Fruit fly (Drosophila melanogaster) whole organism, prepupa: ENCODE results near the gene Lcp65Ag3.
A peak's percentile ranks its signal among the peaks of the same experiment; 100 is the strongest.
"Not testable (repeated sequence)": the region's sequence is repeated elsewhere in the genome, so short reads cannot be mapped to it uniquely, and the experiment has no call there.

Source experiments
- CG10631 ChIP-seq: fragments of 200-800 bp; sonication (Bioruptor generic); optimal IDR thresholded peaks from 2 replicates; lab custom pipeline; 2016; ENCODE audit warnings: missing biosample characterization, missing genetic modification characterization
- CG10669 ChIP-seq: fragments of 200-800 bp; sonication (Bioruptor generic); optimal IDR thresholded peaks from 3 replicates; lab custom pipeline; 2018; ENCODE audit warnings: missing biosample characterization, mild to moderate bottlenecking, missing genetic modification characterization, moderate library complexity
- CG1621 ChIP-seq: fragments of 200-800 bp; sonication (Bioruptor generic); optimal IDR thresholded peaks from 3 replicates; lab custom pipeline; 2018; ENCODE audit warnings: missing biosample characterization, mild to moderate bottlenecking, missing genetic modification characterization
- CG16779 ChIP-seq: fragments of 200-800 bp; sonication (Bioruptor generic); optimal IDR thresholded peaks from 3 replicates; lab custom pipeline; 2017; ENCODE audit warnings: missing biosample characterization, mild to moderate bottlenecking, missing genetic modification characterization
- CG31627 ChIP-seq: fragments of 200-800 bp; sonication (Bioruptor generic); optimal IDR thresholded peaks from 3 replicates; lab custom pipeline; 2016; ENCODE audit warnings: missing biosample characterization, missing genetic modification characterization
- CG32006 ChIP-seq: fragments of 200-800 bp; sonication (Bioruptor generic); optimal IDR thresholded peaks from 3 replicates; lab custom pipeline; 2017; ENCODE audit warnings: missing biosample characterization, mild to moderate bottlenecking, missing genetic modification characterization
- CG34406 ChIP-seq: fragments of 200-800 bp; sonication (Bioruptor generic); optimal IDR thresholded peaks from 3 replicates; lab custom pipeline; 2016; ENCODE audit warnings: missing biosample characterization, missing genetic modification characterization
- CG3919 ChIP-seq: fragments of 200-800 bp; sonication (Bioruptor generic); optimal IDR thresholded peaks from 3 replicates; lab custom pipeline; 2016; ENCODE audit warnings: missing biosample characterization, missing genetic modification characterization
- CG4318 ChIP-seq: fragments of 200-800 bp; sonication (Bioruptor generic); optimal IDR thresholded peaks from 3 replicates; lab custom pipeline; 2017; ENCODE audit warnings: missing biosample characterization, mild to moderate bottlenecking, missing genetic modification characterization
- CG6792 ChIP-seq: fragments of 200-800 bp; sonication (Bioruptor generic); optimal IDR thresholded peaks from 3 replicates; lab custom pipeline; 2016; ENCODE audit warnings: missing biosample characterization, missing genetic modification characterization
- CG6808 ChIP-seq: fragments of 200-800 bp; sonication (Bioruptor generic); optimal IDR thresholded peaks from 3 replicates; lab custom pipeline; 2017; ENCODE audit warnings: missing biosample characterization, missing genetic modification characterization, mild to moderate bottlenecking, moderate library complexity, missing genetic modification reagents
- CG6854 ChIP-seq: fragments of 200-800 bp; sonication (Bioruptor generic); optimal IDR thresholded peaks from 2 replicates; lab custom pipeline; 2017; ENCODE audit warnings: missing biosample characterization, mild to moderate bottlenecking, missing genetic modification characterization
- CG8319 ChIP-seq: fragments of 200-800 bp; sonication (Bioruptor generic); optimal IDR thresholded peaks from 3 replicates; lab custom pipeline; 2016; ENCODE audit warnings: missing biosample characterization, missing genetic modification characterization
- CG8632 ChIP-seq: fragments of 200-800 bp; sonication (Bioruptor generic); optimal IDR thresholded peaks from 3 replicates; lab custom pipeline; 2016; ENCODE audit warnings: missing biosample characterization, missing genetic modification characterization
- Eip75B ChIP-seq: fragments of 200-800 bp; sonication (Bioruptor generic); optimal IDR thresholded peaks from 3 replicates; lab custom pipeline; 2016; ENCODE audit warnings: missing biosample characterization, missing genetic modification characterization
- Eip78C ChIP-seq: fragments of 200-800 bp; sonication (Bioruptor generic); peaks from one replicate; lab custom pipeline; 2016; ENCODE audit warnings: missing biosample characterization, missing genetic modification characterization
- Eip93F ChIP-seq: fragments of 200-800 bp; sonication (Bioruptor generic); optimal IDR thresholded peaks from 2 replicates; lab custom pipeline; 2016; ENCODE audit warnings: missing biosample characterization, mild to moderate bottlenecking, missing genetic modification characterization
- Hr39 ChIP-seq: fragments of 200-800 bp; sonication (Bioruptor generic); optimal IDR thresholded peaks from 2 replicates; lab custom pipeline; 2016; ENCODE audit warnings: missing biosample characterization, missing genetic modification characterization
- Hr4 ChIP-seq: fragments of 200-800 bp; sonication (Bioruptor generic); optimal IDR thresholded peaks from 3 replicates; lab custom pipeline; 2016; ENCODE audit warnings: missing biosample characterization, missing genetic modification characterization
- Met ChIP-seq: fragments of 200-800 bp; sonication (Bioruptor generic); optimal IDR thresholded peaks from 3 replicates; lab custom pipeline; 2016; ENCODE audit warnings: missing biosample characterization, missing genetic modification characterization
- Sox102F ChIP-seq: fragments of 200-800 bp; sonication (Bioruptor generic); optimal IDR thresholded peaks from 2 replicates; lab custom pipeline; 2016; ENCODE audit warnings: missing biosample characterization, mild to moderate bottlenecking, missing genetic modification characterization
- Sox15 ChIP-seq: fragments of 200-800 bp; sonication (Bioruptor generic); optimal IDR thresholded peaks from 3 replicates; lab custom pipeline; 2016; ENCODE audit warnings: missing biosample characterization, missing genetic modification characterization
- achi ChIP-seq: fragments of 200-800 bp; sonication (Bioruptor generic); optimal IDR thresholded peaks from 3 replicates; lab custom pipeline; 2016; ENCODE audit warnings: missing biosample characterization, missing genetic modification characterization
- acj6 ChIP-seq: fragments of 200-800 bp; sonication (Bioruptor generic); optimal IDR thresholded peaks from 3 replicates; lab custom pipeline; 2016; ENCODE audit warnings: missing biosample characterization, missing genetic modification characterization
- dac ChIP-seq: fragments of 200-800 bp; sonication (Bioruptor generic); optimal IDR thresholded peaks from 2 replicates; lab custom pipeline; 2017; ENCODE audit warnings: missing biosample characterization, mild to moderate bottlenecking, missing genetic modification characterization
- dsx ChIP-seq: fragments of 200-800 bp; optimal IDR thresholded peaks from 3 replicates; lab custom pipeline; 2019; ENCODE audit warnings: missing biosample characterization, mild to moderate bottlenecking, missing genetic modification characterization, moderate library complexity; ENCODE audit not compliant: poor library complexity, severe bottlenecking
- esn ChIP-seq: fragments of 200-800 bp; sonication (Bioruptor generic); optimal IDR thresholded peaks from 2 replicates; lab custom pipeline; 2016; ENCODE audit warnings: missing biosample characterization, mild to moderate bottlenecking, missing genetic modification characterization, moderate library complexity
- fkh ChIP-seq: fragments of 200-800 bp; sonication (Bioruptor generic); optimal IDR thresholded peaks from 3 replicates; lab custom pipeline; 2017; ENCODE audit warnings: missing biosample characterization, mild to moderate bottlenecking, missing genetic modification characterization, moderate library complexity
- lz ChIP-seq: fragments of 200-800 bp; sonication (Bioruptor generic); optimal IDR thresholded peaks from 3 replicates; lab custom pipeline; 2016; ENCODE audit warnings: missing biosample characterization, missing genetic modification characterization
- pdm3 ChIP-seq: fragments of 200-800 bp; sonication (Bioruptor generic); optimal IDR thresholded peaks from 3 replicates; lab custom pipeline; 2016; ENCODE audit warnings: missing biosample characterization, missing genetic modification characterization
- salr ChIP-seq, 2 experiments: fragments of 200-800 bp; sonication (Bioruptor generic); optimal IDR thresholded peaks; 3 replicates each; lab custom pipeline; 2016 to 2018; ENCODE audit warnings: missing biosample characterization in 2 of 2, missing genetic modification characterization in 2 of 2, mild to moderate bottlenecking in 1 of 2
- svp ChIP-seq: fragments of 200-800 bp; sonication (Bioruptor generic); peaks from one replicate; lab custom pipeline; 2016; ENCODE audit warnings: missing biosample characterization, missing genetic modification characterization

Lcp65Ag3 gene

dm6 chr3L:6154951-6155394 lies 24.2 kb upstream of the Lcp65Ag3 start (continued):
- TF ChIP-seq CG32006 (GFP tag; lab: Kevin White, UChicago) (no peak), Hr39 (GFP tag; lab: Kevin White, UChicago) (no peak), CG31627 (GFP tag; lab: Kevin White, UChicago) (no peak), Hr4 (GFP tag; lab: Kevin White, UChicago) (no peak), pdm3 (peak; percentile 15), Met (GFP tag; lab: Kevin White, UChicago) (no peak), svp (GFP tag; lab: Kevin White, UChicago) (no peak), dac (GFP tag; lab: Kevin White, UChicago) (no peak)

dm6 chr3L:6152531-6152930 lies 21.7 kb upstream of the Lcp65Ag3 start, which contains the start of gene Acp65Aa:
TSS of gene Acp65Aa (minus strand) at chr3L:6152745.
- TF ChIP-seq esn (GFP tag; lab: Kevin White, UChicago), result no peak
- TF ChIP-seq CG8632 (GFP tag; lab: Kevin White, UChicago), result no peak
- no peak for TF ChIP-seq dsx (GFP tag; lab: Kevin White, UChicago)
- no peak for TF ChIP-seq CG3919 (GFP tag; lab: Kevin White, UChicago)
- no peak for TF ChIP-seq CG10669 (GFP tag; lab: Kevin White, UChicago)
- TF ChIP-seq acj6 (GFP tag; lab: Kevin White, UChicago), result no peak
- no peak for TF ChIP-seq achi (GFP tag; lab: Kevin White, UChicago)
- TF ChIP-seq fkh, result no peak
- no peak for TF ChIP-seq CG16779 (tag; lab: Kevin White, UChicago)
- no peak for TF ChIP-seq CG8319 (GFP tag; lab: Kevin White, UChicago)
- TF ChIP-seq lz (GFP tag; lab: Kevin White, UChicago), result no peak
- TF ChIP-seq CG31627 (GFP tag; lab: Kevin White, UChicago), result no peak
- no peak for TF ChIP-seq Eip75B
- TF ChIP-seq CG6792, result no peak
- no peak for TF ChIP-seq CG6854 (GFP tag; lab: Kevin White, UChicago)
- no peak for TF ChIP-seq Sox15 (GFP tag; lab: Kevin White, UChicago)
- TF ChIP-seq CG4318, result no peak
- TF ChIP-seq salr (GFP tag; optimal IDR thresholded peaks at IDR 0.05; lab: Kevin White, UChicago), result no peak
- TF ChIP-seq Eip93F, result no peak
- TF ChIP-seq CG10631, result no peak

DNA sequence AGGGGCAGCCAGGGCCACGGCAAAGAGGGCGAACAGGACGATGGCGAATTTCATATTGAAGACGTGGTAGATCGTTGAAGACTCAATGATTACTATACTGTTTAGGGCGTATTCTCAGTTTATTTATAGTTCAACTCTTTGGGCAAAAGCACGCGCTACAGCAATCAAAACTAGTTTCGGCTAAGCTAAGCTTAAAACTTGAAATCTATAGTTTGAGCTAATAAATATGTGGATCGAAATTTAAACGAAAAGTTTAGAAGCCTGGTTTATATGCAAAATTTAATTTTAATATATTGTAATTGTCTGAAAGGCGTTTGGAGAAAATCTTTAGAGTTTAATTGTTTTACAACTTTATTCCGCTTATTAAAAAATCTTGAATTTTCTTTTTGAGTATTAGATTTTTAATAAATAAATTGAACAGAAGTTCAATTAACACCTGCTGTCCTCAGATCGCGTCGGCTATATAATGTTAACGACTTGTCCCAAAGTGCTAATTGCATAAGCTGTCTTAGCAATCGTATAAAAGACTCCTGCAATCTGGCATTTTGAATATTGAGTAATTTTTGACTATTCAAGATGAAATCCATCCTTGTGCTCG lies 20.1 kb upstream of the Lcp65Ag3 start, which contains the start of the genes Cpr65Ax2 and Lcp65Aa:
Cpr65Ax2 (minus strand) TSS at position 101 of the 598 bp plus-strand sequence.
Lcp65Aa (plus strand) TSS at position 548 of the 598 bp plus-strand sequence.
- not testable (repeated sequence) for TF ChIP-seq Hr4, Eip78C, Sox102F (GFP tag; lab: Kevin White, UChicago)

- not testable (repeated sequence) for TF ChIP-seq CG1621 (tag; lab: Kevin White, UChicago); CG6808 (GFP tag; lab: Kevin White, UChicago); CG34406 (GFP tag; lab: Kevin White, UChicago)
Measured at dm6 chr3L:6149248-6149647, 18.5 kb upstream of the Lcp65Ag3 start, which contains the start of gene Lcp65Ab1. TSS of gene Lcp65Ab1 (plus strand) at chr3L:6149548.

dm6 chr3L:6147887-6148286 lies 17.1 kb upstream of the Lcp65Ag3 start, which contains the start of gene Cpr65Ax1:
TSS of gene Cpr65Ax1 (minus strand) at chr3L:6147987.
- TF ChIP-seq CG10631; dac (GFP tag; lab: Kevin White, UChicago); fkh: not testable (repeated sequence)
- TF ChIP-seq, all 60 proteins: peak for 0; not testable (repeated sequence) for 60
